Worm (Caenorhabditis elegans) whole organism, L2 larva: ENCODE data around the gene dmsr-6.

ENCODE experiments used
- ama-1 ChIP-seq: fragments of 150-350 bp; optimal IDR thresholded peaks from 2 replicates; lab custom pipeline; 2018; ENCODE audit warnings: inconsistent platforms
- blmp-1 ChIP-seq: sonication (generic microtip); optimal IDR thresholded peaks from 2 replicates; lab custom pipeline; 2017; ENCODE audit warnings: missing genetic modification characterization, mild to moderate bottlenecking, missing compliant biosample characterization, antibody characterized with exemption, moderate library complexity; ENCODE audit not compliant: insufficient read depth
- crh-2 ChIP-seq: sonication (generic microtip); optimal IDR thresholded peaks from 2 replicates; lab custom pipeline; 2017; ENCODE audit warnings: missing biosample characterization, missing genetic modification characterization
- egl-27 ChIP-seq: sonication (generic microtip); optimal IDR thresholded peaks from 3 replicates; lab custom pipeline; 2017; ENCODE audit warnings: missing biosample characterization, missing genetic modification reagents, missing genetic modification characterization
- lin-39 ChIP-seq: fragments of 150-350 bp; optimal IDR thresholded peaks from 2 replicates; lab custom pipeline; 2014; ENCODE audit warnings: missing biosample characterization, missing genetic modification reagents, missing genetic modification characterization
- nhr-11 ChIP-seq: fragments of 150-350 bp; optimal IDR thresholded peaks from 2 replicates; lab custom pipeline; 2014; ENCODE audit warnings: missing biosample characterization, missing genetic modification characterization
- nhr-25 ChIP-seq: fragments of 150-350 bp; sonication (generic microtip); optimal IDR thresholded peaks from 3 replicates; lab custom pipeline; 2014; ENCODE audit warnings: missing biosample characterization, missing genetic modification characterization
- unc-62 ChIP-seq: fragments of 150-350 bp; optimal IDR thresholded peaks from 2 replicates; lab custom pipeline; 2014; ENCODE audit warnings: missing biosample characterization, missing genetic modification reagents, missing genetic modification characterization
- ztf-1 ChIP-seq: fragments of 200-800 bp; sonication (Bioruptor generic); conservative IDR thresholded peaks from 2 replicates; pipeline ENCODE4 v1.3.6; 2022; ENCODE audit warnings: missing genetic modification characterization, missing compliant biosample characterization

ce11 chrII:14427714-14428113, 27.7 kb upstream of the dmsr-6 start:
- TF ChIP-seq nhr-11 (tag; lab: Kevin White, UChicago) = no peak
- TF ChIP-seq unc-62 = no peak
- no peak for TF ChIP-seq blmp-1 (tag; lab: Kevin White, UChicago)
- TF ChIP-seq ama-1 (lab: Kevin White, UChicago) = no peak
- TF ChIP-seq egl-27 = no peak
- no peak for TF ChIP-seq lin-39 (tag; lab: Kevin White, UChicago)
- no peak for TF ChIP-seq crh-2 (tag; lab: Kevin White, UChicago)
- TF ChIP-seq ztf-1 (GFP tag; lab: Robert Waterston, UW) = no peak
- TF ChIP-seq nhr-25 = no peak
